Worm (Caenorhabditis elegans) whole organism, young adult: ENCODE measurements around the gene ZK666.15.

Source experiments
- B0261.1 ChIP-seq: sonication (generic microtip); optimal IDR thresholded peaks from 2 replicates; lab custom pipeline; 2016; ENCODE audit warnings: mild to moderate bottlenecking, missing genetic modification characterization, moderate library complexity, missing compliant biosample characterization
- C17E4.6 ChIP-seq: fragments of 200-800 bp; sonication (Bioruptor generic); IDR thresholded peaks from 2 replicates; pipeline ENCODE4 v1.3.6; 2022; ENCODE audit warnings: missing genetic modification reagents, missing genetic modification characterization, missing compliant biosample characterization
- F10E7.11 ChIP-seq: sonication (generic microtip); optimal IDR thresholded peaks from 2 replicates; lab custom pipeline; 2017; ENCODE audit warnings: mild to moderate bottlenecking, missing genetic modification characterization, moderate library complexity, missing compliant biosample characterization
- F37B4.10 ChIP-seq: fragments of 200-800 bp; sonication (Bioruptor generic); IDR thresholded peaks from 2 replicates; pipeline ENCODE4 v1.3.6; 2022; ENCODE audit warnings: missing genetic modification characterization, missing compliant biosample characterization
- F57C9.4 ChIP-seq: sonication (generic microtip); optimal IDR thresholded peaks from 2 replicates; lab custom pipeline; 2017; ENCODE audit warnings: mild to moderate bottlenecking, missing genetic modification characterization, missing compliant biosample characterization
- K11D2.4 ChIP-seq: fragments of 200-800 bp; sonication (Bioruptor generic); IDR thresholded peaks from 2 replicates; pipeline ENCODE4 v1.3.6; 2022; ENCODE audit warnings: missing genetic modification reagents, missing genetic modification characterization, missing compliant biosample characterization
- T07F8.4 ChIP-seq: sonication (generic microtip); optimal IDR thresholded peaks from 2 replicates; lab custom pipeline; 2016; ENCODE audit warnings: mild to moderate bottlenecking, missing genetic modification characterization, moderate library complexity, missing compliant biosample characterization
- T26A5.8 ChIP-seq: sonication (generic microtip); optimal IDR thresholded peaks from 2 replicates; lab custom pipeline; 2016; ENCODE audit warnings: missing genetic modification characterization, missing compliant biosample characterization
- Y56A3A.18 ChIP-seq: fragments of 200-800 bp; sonication (Bioruptor generic); IDR thresholded peaks from 2 replicates; pipeline ENCODE4 v1.3.6; 2022; ENCODE audit warnings: missing genetic modification reagents, missing genetic modification characterization, missing compliant biosample characterization
- atf-7 ChIP-seq: sonication (generic microtip); optimal IDR thresholded peaks from 2 replicates; lab custom pipeline; 2017; ENCODE audit warnings: mild to moderate bottlenecking, missing genetic modification characterization, missing compliant biosample characterization
- attf-3 ChIP-seq: fragments of 200-800 bp; sonication (Bioruptor generic); conservative IDR thresholded peaks from 2 replicates; pipeline ENCODE4 v1.3.6; 2022; ENCODE audit warnings: missing genetic modification reagents, missing genetic modification characterization, missing compliant biosample characterization
- attf-6 ChIP-seq: fragments of 200-800 bp; sonication (Bioruptor generic); IDR thresholded peaks from 2 replicates; pipeline ENCODE4 v1.3.6; 2022; ENCODE audit warnings: missing genetic modification reagents, missing genetic modification characterization, missing compliant biosample characterization
- bed-1 ChIP-seq: fragments of 200-800 bp; sonication (Bioruptor generic); IDR thresholded peaks from 2 replicates; pipeline ENCODE4 v1.3.6; 2022; ENCODE audit warnings: missing genetic modification reagents, missing genetic modification characterization, missing compliant biosample characterization
- cebp-2 ChIP-seq: fragments of 200-800 bp; sonication (Bioruptor generic); IDR thresholded peaks from 2 replicates; pipeline ENCODE4 v1.3.6; 2022; ENCODE audit warnings: missing genetic modification characterization, missing compliant biosample characterization
- ceh-100 ChIP-seq: fragments of 200-800 bp; sonication (Bioruptor generic); IDR thresholded peaks from 2 replicates; pipeline ENCODE4 v1.3.6; 2022; ENCODE audit warnings: missing genetic modification reagents, missing genetic modification characterization, missing compliant biosample characterization
- ceh-40 ChIP-seq: fragments of 200-800 bp; sonication (Bioruptor generic); IDR thresholded peaks from 2 replicates; pipeline ENCODE4 v1.3.6; 2022; ENCODE audit warnings: missing genetic modification characterization, missing compliant biosample characterization
- ceh-91 ChIP-seq: fragments of 200-800 bp; sonication (Bioruptor generic); IDR thresholded peaks from 2 replicates; pipeline ENCODE4 v1.3.6; 2022; ENCODE audit warnings: missing genetic modification reagents, missing genetic modification characterization, missing compliant biosample characterization
- gei-17 ChIP-seq: fragments of 200-800 bp; sonication (Bioruptor generic); optimal IDR thresholded peaks from 2 replicates; lab custom pipeline; 2018; ENCODE audit warnings: mild to moderate bottlenecking, missing genetic modification characterization, missing compliant biosample characterization
- him-1 ChIP-seq: sonication (generic microtip); optimal IDR thresholded peaks from 2 replicates; lab custom pipeline; 2016; ENCODE audit warnings: missing genotype, missing genetic modification reagents, missing genetic modification characterization, missing compliant biosample characterization
- hmg-1.2 ChIP-seq: fragments of 200-800 bp; sonication (Bioruptor generic); IDR thresholded peaks from 2 replicates; pipeline ENCODE4 v1.3.6; 2022; ENCODE audit warnings: missing genetic modification reagents, missing genetic modification characterization, missing compliant biosample characterization
- hsf-1 ChIP-seq: fragments of 200-800 bp; sonication (Bioruptor generic); IDR thresholded peaks from 2 replicates; pipeline ENCODE4 v1.3.6; 2022; ENCODE audit warnings: missing genetic modification reagents, missing genetic modification characterization, missing compliant biosample characterization
- let-526 ChIP-seq: fragments of 200-800 bp; sonication (Bioruptor generic); IDR thresholded peaks from 2 replicates; pipeline ENCODE4 v1.3.6; 2022; ENCODE audit warnings: missing genetic modification reagents, missing genetic modification characterization, missing compliant biosample characterization
- let-607 ChIP-seq, 2 experiments: fragments of 200-800 bp in 1 of 2; sonication (Bioruptor generic) in 1 of 2; sonication (generic microtip) in 1 of 2; optimal IDR thresholded peaks; 2 replicates each; lab custom pipeline; 2016 to 2018; ENCODE audit warnings: mild to moderate bottlenecking in 2 of 2, missing compliant biosample characterization in 2 of 2, missing genetic modification characterization in 2 of 2, moderate library complexity in 2 of 2, missing genotype in 1 of 2
- lir-1 ChIP-seq: fragments of 200-800 bp; sonication (Bioruptor generic); conservative IDR thresholded peaks from 2 replicates; pipeline ENCODE4 v1.3.6; 2022; ENCODE audit warnings: missing genetic modification reagents, missing genetic modification characterization, missing compliant biosample characterization
- lsy-27 ChIP-seq: sonication (generic microtip); optimal IDR thresholded peaks from 2 replicates; lab custom pipeline; 2017; ENCODE audit warnings: missing genetic modification characterization, mild to moderate bottlenecking, missing compliant biosample characterization, antibody characterized with exemption, missing genotype, borderline replicate concordance; ENCODE audit not compliant: insufficient read depth
- madf-8 ChIP-seq: fragments of 200-800 bp; sonication (Bioruptor generic); conservative IDR thresholded peaks from 2 replicates; pipeline ENCODE4 v1.3.6; 2022; ENCODE audit warnings: missing genetic modification reagents, missing genetic modification characterization, missing compliant biosample characterization
- mel-28 ChIP-seq: sonication (generic microtip); optimal IDR thresholded peaks from 2 replicates; lab custom pipeline; 2016; ENCODE audit warnings: borderline replicate concordance, mild to moderate bottlenecking, missing genetic modification characterization, missing compliant biosample characterization
- mxl-1 ChIP-seq: sonication (generic microtip); optimal IDR thresholded peaks from 2 replicates; lab custom pipeline; 2016; ENCODE audit warnings: missing genetic modification characterization, missing compliant biosample characterization
- nfya-1 ChIP-seq: sonication (generic microtip); optimal IDR thresholded peaks from 2 replicates; lab custom pipeline; 2017; ENCODE audit warnings: antibody characterized with exemption, missing compliant biosample characterization, missing genetic modification characterization, borderline replicate concordance; ENCODE audit not compliant: insufficient read depth
- nfya-2 ChIP-seq: fragments of 200-800 bp; sonication (Bioruptor generic); IDR thresholded peaks from 2 replicates; pipeline ENCODE4 v1.3.6; 2022; ENCODE audit warnings: missing genetic modification reagents, missing genetic modification characterization, missing compliant biosample characterization
- nhr-80 ChIP-seq: sonication (generic microtip); optimal IDR thresholded peaks from 2 replicates; lab custom pipeline; 2016; ENCODE audit warnings: missing genetic modification characterization, missing compliant biosample characterization
- rec-8 ChIP-seq, 2 experiments: sonication (generic microtip); optimal IDR thresholded peaks; 2 replicates each; lab custom pipeline; 2016; ENCODE audit warnings: mild to moderate bottlenecking in 2 of 2, missing genetic modification characterization in 2 of 2, missing genetic modification reagents in 2 of 2, missing genotype in 2 of 2, missing biosample characterization in 1 of 2, missing compliant biosample characterization in 1 of 2, moderate library complexity in 1 of 2
- rpc-1 ChIP-seq, 2 experiments: fragments of 150-350 bp in 1 of 2; sonication (generic microtip) in 1 of 2; optimal IDR thresholded peaks; 2 replicates each; lab custom pipeline; 2014 to 2018; ENCODE audit warnings: missing biosample characterization in 1 of 2, missing genetic modification characterization in 1 of 2, missing genetic modification reagents in 1 of 2, missing genotype in 1 of 2
- snpc-1.3 ChIP-seq: sonication (generic microtip); optimal IDR thresholded peaks from 2 replicates; lab custom pipeline; 2017; ENCODE audit warnings: missing genetic modification characterization, mild to moderate bottlenecking, missing compliant biosample characterization, antibody characterized with exemption, moderate library complexity, missing genotype, missing genetic modification reagents; ENCODE audit not compliant: insufficient read depth
- sptf-2 ChIP-seq: fragments of 200-800 bp; sonication (Bioruptor generic); optimal IDR thresholded peaks from 2 replicates; lab custom pipeline; 2018; ENCODE audit warnings: mild to moderate bottlenecking, missing genetic modification characterization, missing compliant biosample characterization
- tlf-1 ChIP-seq: fragments of 200-800 bp; sonication (Bioruptor generic); optimal IDR thresholded peaks from 2 replicates; lab custom pipeline; 2018; ENCODE audit warnings: mild to moderate bottlenecking, missing genetic modification characterization, missing compliant biosample characterization
- xnd-1 ChIP-seq: sonication (generic microtip); optimal IDR thresholded peaks from 2 replicates; lab custom pipeline; 2016; ENCODE audit warnings: missing genotype, missing genetic modification reagents, missing genetic modification characterization, missing compliant biosample characterization
- zfh-2 ChIP-seq: fragments of 200-800 bp; sonication (Bioruptor generic); conservative IDR thresholded peaks from 2 replicates; pipeline ENCODE4 v1.3.6; 2022; ENCODE audit warnings: missing genetic modification reagents, missing genetic modification characterization, missing compliant biosample characterization
- ztf-22 ChIP-seq: fragments of 200-800 bp; sonication (Bioruptor generic); optimal IDR thresholded peaks from 2 replicates; lab custom pipeline; 2018; ENCODE audit warnings: mild to moderate bottlenecking, missing genetic modification characterization, moderate library complexity, missing compliant biosample characterization
- ztf-26 ChIP-seq: sonication (generic microtip); optimal IDR thresholded peaks from 2 replicates; lab custom pipeline; 2017; ENCODE audit warnings: missing genetic modification characterization, missing compliant biosample characterization
- ztf-6 ChIP-seq: fragments of 200-800 bp; sonication (Bioruptor generic); IDR thresholded peaks from 2 replicates; pipeline ENCODE4 v1.3.6; 2022; ENCODE audit warnings: missing genetic modification reagents, missing genetic modification characterization, missing compliant biosample characterization

The ZK666.15 gene

DNA sequence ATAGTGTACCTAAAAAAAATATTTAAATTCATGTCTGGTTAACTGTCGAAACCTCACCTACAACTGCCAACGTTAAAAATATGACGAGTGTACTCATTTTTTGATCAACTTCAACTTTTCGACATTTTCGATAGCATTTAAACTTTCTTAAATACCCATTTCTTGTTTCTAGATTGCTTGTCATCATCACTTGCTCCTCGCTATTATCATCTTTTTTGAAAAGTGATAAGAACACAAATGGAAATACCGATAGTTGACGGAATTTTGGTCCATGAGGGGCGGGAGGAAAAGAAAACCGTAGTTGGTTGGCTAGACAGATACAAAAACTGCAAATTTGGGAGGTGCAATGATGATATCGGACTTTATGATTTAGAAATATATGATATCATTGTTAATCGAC is 16.7 kb upstream of the ZK666.15 start, which contains the start of gene clec-143:
TSS of gene clec-143 (minus strand) at position 139 of the 400 bp plus-strand sequence.
- peak; percentile 61 for TF ChIP-seq nhr-80 (tag; lab: Kevin White, UChicago)
- TF ChIP-seq ceh-100 (GFP tag; lab: Robert Waterston, UW) = no peak
- TF ChIP-seq mxl-1 (tag; lab: Kevin White, UChicago) = no peak
- TF ChIP-seq K11D2.4 = no peak
- no peak for TF ChIP-seq nfya-2

DNA sequence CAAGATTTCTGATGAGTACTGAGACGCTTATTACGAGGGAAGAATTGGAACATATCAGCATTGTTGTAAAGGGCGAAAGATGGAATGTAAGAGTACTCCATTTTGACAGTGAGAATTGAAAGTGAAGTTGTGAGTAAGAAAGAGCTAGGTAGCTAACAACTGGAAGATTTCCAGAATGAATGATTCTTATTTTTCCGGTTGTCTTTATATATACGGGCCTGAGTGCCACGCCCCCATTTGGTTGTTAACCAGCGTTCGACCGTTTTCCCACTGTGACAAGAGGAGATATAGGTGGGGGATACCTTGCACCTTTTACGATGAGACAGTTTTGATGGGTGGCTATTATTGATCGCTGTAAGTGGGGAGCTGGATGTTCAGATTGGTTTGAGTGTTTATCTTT is 15.6 kb upstream of the ZK666.15 start, which contains the start of gene ZK666.1:
TSS of gene ZK666.1 (minus strand) at position 101 of the 400 bp plus-strand sequence.
- TF ChIP-seq snpc-1.3 = no peak
- no peak for TF ChIP-seq ztf-6 (GFP tag; lab: Robert Waterston, UW)
- no peak for TF ChIP-seq sptf-2 (GFP tag; lab: Kevin White, UChicago)
- no peak for TF ChIP-seq F10E7.11
- TF ChIP-seq cebp-2 (GFP tag; lab: Robert Waterston, UW) = no peak
- no peak for TF ChIP-seq let-607 (tag; optimal IDR thresholded peaks at IDR 0.05; lab: Kevin White, UChicago)
- TF ChIP-seq attf-3 (GFP tag; lab: Robert Waterston, UW) = no peak
- no peak for TF ChIP-seq rpc-1 (optimal IDR thresholded peaks at IDR 0.05; lab: Kevin White, UChicago)
- no peak for TF ChIP-seq rpc-1 (tag; optimal IDR thresholded peaks at IDR 0.05; lab: Kevin White, UChicago)
- no peak for TF ChIP-seq T07F8.4 (tag; lab: Kevin White, UChicago)
- no peak for TF ChIP-seq ztf-26 (tag; lab: Kevin White, UChicago)
- no peak for TF ChIP-seq tlf-1 (GFP tag; lab: Kevin White, UChicago)
- no peak for TF ChIP-seq nfya-1 (tag; lab: Kevin White, UChicago)
- no peak for TF ChIP-seq lir-1 (GFP tag; lab: Robert Waterston, UW)

DNA sequence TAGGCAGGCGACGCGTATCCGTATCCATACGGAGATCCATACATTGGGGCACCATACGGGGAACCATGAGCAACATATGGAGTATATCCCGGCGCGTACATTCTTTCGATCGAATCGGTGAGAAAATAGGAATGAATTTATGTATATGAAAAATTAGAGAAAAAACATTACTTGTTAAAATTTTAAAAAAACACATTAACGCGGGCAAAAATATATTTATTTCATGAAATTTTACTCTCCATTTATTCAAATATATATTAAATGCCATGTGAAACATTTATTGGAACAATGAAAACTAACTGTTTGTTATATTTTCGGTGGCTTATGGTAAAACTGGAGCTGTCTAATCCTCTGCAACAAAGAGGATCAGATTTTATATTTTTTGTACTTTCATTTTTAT is 15.0 kb upstream of the ZK666.15 start, which contains the start of gene ZK666.2:
TSS of gene ZK666.2 (minus strand) at position 101 of the 400 bp plus-strand sequence.
- no peak for TF ChIP-seq rec-8 (tag; optimal IDR thresholded peaks at IDR 0.05; lab: Kevin White, UChicago)
- no peak for TF ChIP-seq zfh-2
- no peak for TF ChIP-seq F37B4.10 (GFP tag; lab: Robert Waterston, UW)
- no peak for TF ChIP-seq gei-17 (GFP tag; lab: Kevin White, UChicago)
- no peak for TF ChIP-seq F57C9.4
- TF ChIP-seq ztf-22 (GFP tag; lab: Kevin White, UChicago) = no peak
- TF ChIP-seq attf-6 (GFP tag; lab: Robert Waterston, UW) = no peak
- TF ChIP-seq C17E4.6 (GFP tag; lab: Robert Waterston, UW) = no peak
- TF ChIP-seq B0261.1 = no peak

DNA sequence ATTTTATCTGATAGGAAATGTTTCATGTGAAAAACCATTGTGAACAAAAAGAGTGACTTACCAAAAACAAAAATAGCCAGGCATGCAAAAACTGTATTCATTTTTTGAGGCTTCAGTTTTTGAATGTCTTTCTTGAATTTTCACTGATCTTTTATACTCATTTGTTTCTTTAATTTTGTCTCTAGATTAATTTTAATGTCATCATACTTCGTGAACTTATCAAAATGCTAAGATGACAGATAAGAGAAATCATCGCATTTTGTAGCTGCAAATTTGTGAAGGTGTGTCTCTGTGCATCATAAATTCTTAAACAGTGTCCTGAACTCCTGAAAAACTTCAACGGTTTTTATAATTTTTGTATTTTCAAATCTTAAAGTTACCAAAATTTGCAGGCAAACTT is 10.8 kb upstream of the ZK666.15 start, which contains the start of gene clec-58:
TSS of gene clec-58 (minus strand) at position 101 of the 400 bp plus-strand sequence.
- no peak for TF ChIP-seq him-1
- no peak for TF ChIP-seq atf-7
- TF ChIP-seq lsy-27 (tag; lab: Kevin White, UChicago) = no peak
- TF ChIP-seq lir-1 (GFP tag; lab: Robert Waterston, UW) = no peak
- no peak for TF ChIP-seq ceh-91 (GFP tag; lab: Robert Waterston, UW)
- TF ChIP-seq mel-28 (tag; lab: Kevin White, UChicago) = no peak
- no peak for TF ChIP-seq bed-1 (GFP tag; lab: Robert Waterston, UW)
- TF ChIP-seq T26A5.8 (tag; lab: Kevin White, UChicago) = no peak
- no peak for TF ChIP-seq ceh-40 (GFP tag; lab: Robert Waterston, UW)
- no peak for TF ChIP-seq nfya-1 (tag; lab: Kevin White, UChicago)
- TF ChIP-seq hsf-1 (GFP tag; lab: Robert Waterston, UW) = no peak
- TF ChIP-seq K11D2.4 = no peak
- no peak for TF ChIP-seq attf-6 (GFP tag; lab: Robert Waterston, UW)
- TF ChIP-seq Y56A3A.18 = no peak
- no peak for TF ChIP-seq let-526 (GFP tag; lab: Robert Waterston, UW)
- TF ChIP-seq hmg-1.2 (GFP tag; lab: Robert Waterston, UW) = no peak
- TF ChIP-seq xnd-1 = no peak
- TF ChIP-seq madf-8 (GFP tag; lab: Robert Waterston, UW) = no peak
